Worm (Caenorhabditis elegans): ENCODE results near the gene atg-9.

DNA sequence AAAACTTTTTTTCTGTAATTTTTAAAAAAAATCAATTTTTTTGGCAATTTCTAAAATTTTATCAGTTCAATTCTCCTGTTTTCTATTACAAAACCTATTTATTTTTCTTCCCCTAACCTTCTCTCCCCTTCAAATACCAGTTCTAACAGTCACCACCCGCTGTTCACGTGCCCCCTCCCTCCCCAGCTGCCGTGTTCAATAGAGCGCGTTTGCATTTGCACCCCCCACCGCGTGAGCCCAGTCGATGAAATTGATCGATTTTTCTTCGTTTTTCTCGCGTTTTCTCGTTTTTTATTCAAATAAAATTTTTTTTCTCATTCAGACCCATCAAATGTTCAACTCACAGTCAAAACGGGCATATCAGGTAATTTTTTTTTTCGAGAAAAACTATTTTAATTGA, at the start of gene atg-9:
- TF ChIP-seq him-1 (tag; optimal IDR thresholded peaks at IDR 0.05) (no peak), W03F9.2 (tag; optimal IDR thresholded peaks at IDR 0.05) (peak; percentile 63), dao-5 (tag; optimal IDR thresholded peaks at IDR 0.05) (no peak)
